Worm (Caenorhabditis elegans): ENCODE results near the gene ckk-1.
A peak's percentile ranks its signal among the peaks of the same experiment; 100 is the strongest.

ckk-1 gene

DNA sequence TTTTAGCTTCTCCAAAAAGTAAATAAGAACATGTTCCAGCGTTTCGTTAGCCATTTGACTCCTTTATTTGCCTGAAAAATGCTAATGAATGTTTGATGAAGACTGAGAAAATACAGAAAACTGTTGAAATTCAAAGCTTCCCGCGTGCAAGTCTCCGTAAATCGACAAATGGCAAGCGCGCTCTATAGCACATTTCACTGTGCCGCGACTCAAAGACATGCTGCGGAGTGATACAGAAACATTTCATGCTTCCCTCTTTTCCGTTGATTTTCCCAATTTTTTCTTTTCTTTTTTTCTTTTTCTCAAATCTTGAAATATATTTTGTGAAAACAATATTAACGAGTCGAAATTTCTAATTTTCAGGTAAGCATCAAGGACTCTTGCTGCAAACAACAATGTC is 43.7 kb downstream of the ckk-1 start, which contains the start of the genes ska-3 and rps-12 (continued):
- peak; percentile 69 for TF ChIP-seq F22D6.2 (tag; optimal IDR thresholded peaks at IDR 0.05)
- peak; percentile 19 for TF ChIP-seq lsy-27 (tag; optimal IDR thresholded peaks at IDR 0.05; ENCODE audit: borderline replicate concordance, insufficient read depth)
- peak; percentile 79 for TF ChIP-seq gei-17 (GFP tag; optimal IDR thresholded peaks at IDR 0.05)
- TF ChIP-seq ets-4 (GFP tag; optimal IDR thresholded peaks at IDR 0.05), result no peak
- peak; percentile 80 for TF ChIP-seq B0336.3 (GFP tag; IDR thresholded peaks at IDR 0.05)
- TF ChIP-seq F52B5.7 (tag; optimal IDR thresholded peaks at IDR 0.05), result peak; percentile 66
- TF ChIP-seq egl-18 (GFP tag; IDR thresholded peaks at IDR 0.05), result peak; percentile 89
- TF ChIP-seq nfya-1 (tag; optimal IDR thresholded peaks at IDR 0.05; ENCODE audit: borderline replicate concordance, insufficient read depth), result no peak
- TF ChIP-seq let-526 (GFP tag; IDR thresholded peaks at IDR 0.05), result peak; percentile 96
- TF ChIP-seq tlf-1 (GFP tag; optimal IDR thresholded peaks at IDR 0.05), result peak; percentile 96
- TF ChIP-seq rpc-1 (optimal IDR thresholded peaks at IDR 0.05), result peak; percentile 17
- peak; percentile 0 for TF ChIP-seq rpc-1 (tag; optimal IDR thresholded peaks at IDR 0.05)
- peak; percentile 100 for TF ChIP-seq mcd-1 (GFP tag; IDR thresholded peaks at IDR 0.05)
- TF ChIP-seq ztf-3 (GFP tag; optimal IDR thresholded peaks at IDR 0.05), result peak; percentile 22
- TF ChIP-seq sea-2 (GFP tag; IDR thresholded peaks at IDR 0.05), result no peak
- peak; percentile 83 for TF ChIP-seq Y95B8A.8 (GFP tag; IDR thresholded peaks at IDR 0.05)
- peak; percentile 91 for TF ChIP-seq K12H6.12 (tag; optimal IDR thresholded peaks at IDR 0.05)
- TF ChIP-seq tbx-9 (tag; optimal IDR thresholded peaks at IDR 0.05; ENCODE audit: borderline replicate concordance), result no peak
- peak; percentile 92 for TF ChIP-seq C06A6.2 (GFP tag; conservative IDR thresholded peaks at IDR 0.05)
- peak; percentile 98 for TF ChIP-seq Y53G8AR.9 (GFP tag; conservative IDR thresholded peaks at IDR 0.05)
- peak; percentile 81 for TF ChIP-seq B0019.2 (GFP tag; conservative IDR thresholded peaks at IDR 0.05)
- peak; percentile 95 for TF ChIP-seq madf-6 (GFP tag; IDR thresholded peaks at IDR 0.05)
- TF ChIP-seq zfh-2 (GFP tag; conservative IDR thresholded peaks at IDR 0.05), result no peak
- peak; percentile 4 for TF ChIP-seq unc-62 (GFP tag; optimal IDR thresholded peaks at IDR 0.05)
- no peak for TF ChIP-seq F57C9.4 (tag; optimal IDR thresholded peaks at IDR 0.05)
- peak; percentile 96 for TF ChIP-seq pbrm-1 (GFP tag; IDR thresholded peaks at IDR 0.05)
- TF ChIP-seq bed-2 (GFP tag; IDR thresholded peaks at IDR 0.05), result no peak
- TF ChIP-seq ztf-18 (tag; optimal IDR thresholded peaks at IDR 0.05), result peak; percentile 79
- TF ChIP-seq mes-4 (tag; optimal IDR thresholded peaks at IDR 0.05), result no peak
- no peak for TF ChIP-seq dpff-1 (tag; optimal IDR thresholded peaks at IDR 0.05)
- TF ChIP-seq Y56A3A.18 (GFP tag; IDR thresholded peaks at IDR 0.05), result peak; percentile 51; the same call in 1 of the 2 replicates

DNA sequence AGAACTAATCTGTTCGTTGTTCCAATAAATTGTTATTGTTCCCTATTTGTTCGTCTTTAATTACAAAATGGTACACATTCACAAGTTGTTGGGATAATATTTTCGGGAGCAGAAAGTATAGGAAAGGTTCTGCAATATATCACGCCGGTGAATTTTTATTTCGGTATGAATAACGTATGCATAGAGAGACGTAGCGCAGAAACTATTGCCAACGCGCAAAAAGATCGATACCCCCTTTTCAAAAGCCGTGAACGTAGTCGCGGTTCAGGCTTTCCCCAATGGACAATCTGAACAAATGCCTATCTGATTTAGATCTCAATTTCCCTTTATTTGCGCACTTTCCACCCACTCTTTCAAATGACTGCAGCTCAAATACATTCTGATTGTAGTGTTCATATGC is 44.9 kb downstream of the ckk-1 start, which contains the start of gene pst-2:
Gene pst-2 (plus strand): TSS at position 293 of the 400 bp plus-strand sequence.
- TF ChIP-seq unc-130 (GFP tag; optimal IDR thresholded peaks at IDR 0.05) (peak; percentile 1), F33H1.4 (GFP tag; IDR thresholded peaks at IDR 0.05) (peak; percentile 22; the same call in 1 of the 2 replicates), him-1 (tag; optimal IDR thresholded peaks at IDR 0.05) (peak; percentile 47), madf-6 (GFP tag; IDR thresholded peaks at IDR 0.05) (peak; percentile 66; the same call in 1 of the 2 replicates), snpc-3.4 (tag; optimal IDR thresholded peaks at IDR 0.05) (peak; percentile 70), C17E4.6 (GFP tag; IDR thresholded peaks at IDR 0.05) (no peak), rcor-1 (GFP tag; IDR thresholded peaks at IDR 0.05) (peak; percentile 45; the same call in 1 of the 2 replicates), F39B2.1 (GFP tag; IDR thresholded peaks at IDR 0.05) (no peak), cebp-2 (GFP tag; IDR thresholded peaks at IDR 0.05) (no peak), zfh-2 (GFP tag; conservative IDR thresholded peaks at IDR 0.05) (no peak), B0336.3 (GFP tag; IDR thresholded peaks at IDR 0.05) (peak; percentile 14; the same call in 1 of the 2 replicates), ztf-6 (GFP tag; IDR thresholded peaks at IDR 0.05) (no peak), chd-7 (tag; optimal IDR thresholded peaks at IDR 0.05) (peak; percentile 13), ama-1 (optimal IDR thresholded peaks at IDR 0.05) (no peak), ama-1 (GFP tag; optimal IDR thresholded peaks at IDR 0.05) (peak in 1 of 2 experiments; percentile 37), hmg-1.2 (GFP tag; IDR thresholded peaks at IDR 0.05) (0 out of 2 replicates have a peak, but pooled peaks have one; percentile 6), aptf-2 (GFP tag; conservative IDR thresholded peaks at IDR 0.05) (no peak), zim-3 (tag; optimal IDR thresholded peaks at IDR 0.05) (no peak), ceh-58 (GFP tag; IDR thresholded peaks at IDR 0.05) (peak; percentile 67; the same call in 1 of the 2 replicates), hrde-1 (tag; optimal IDR thresholded peaks at IDR 0.05; ENCODE audit: borderline replicate concordance) (peak; percentile 74), tlf-1 (GFP tag; optimal IDR thresholded peaks at IDR 0.05) (peak; percentile 27), hsf-1 (GFP tag; IDR thresholded peaks at IDR 0.05) (peak; percentile 64; the same call in 1 of the 2 replicates), xnd-1 (tag; optimal IDR thresholded peaks at IDR 0.05) (peak; percentile 3)
